Worm (Caenorhabditis elegans): ENCODE data around the gene pho-8.

DNA sequence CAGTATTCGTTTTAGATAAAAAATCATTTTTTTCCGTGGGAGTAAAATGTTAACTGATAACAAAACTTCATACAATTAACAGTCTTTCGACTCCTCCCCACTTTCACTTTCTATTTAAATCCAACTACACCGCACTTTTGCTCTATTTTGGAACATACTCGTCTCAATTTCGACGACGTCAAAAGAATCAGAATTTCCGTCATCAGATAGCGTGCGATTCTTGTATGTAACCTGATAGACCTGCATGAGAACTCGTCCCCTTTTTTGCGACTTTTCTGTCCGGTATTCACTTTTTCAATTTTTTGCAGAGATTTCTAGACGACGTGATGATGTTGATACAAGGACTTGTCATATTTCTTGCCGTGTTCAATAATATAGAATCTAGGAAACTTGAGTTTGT is at the start of gene pho-8:
- TF ChIP-seq sea-2 (GFP tag; IDR thresholded peaks at IDR 0.05) (no peak), ceh-27 (GFP tag; optimal IDR thresholded peaks at IDR 0.05) (no peak), hlh-26 (GFP tag; conservative IDR thresholded peaks at IDR 0.05) (no peak), ztf-6 (GFP tag; IDR thresholded peaks at IDR 0.05) (no peak), nfya-1 (tag; optimal IDR thresholded peaks at IDR 0.05; ENCODE audit: borderline replicate concordance, insufficient read depth) (no peak)
